Fruit fly (Drosophila melanogaster) whole organism, prepupa: Measurements from ENCODE around the gene CG13116.

Experiments used
- CG10631 ChIP-seq: fragments of 200-800 bp; sonication (Bioruptor generic); optimal IDR thresholded peaks from 2 replicates; lab custom pipeline; 2016; ENCODE audit warnings: missing biosample characterization, missing genetic modification characterization
- CG6276 ChIP-seq: fragments of 200-800 bp; sonication (Bioruptor generic); optimal IDR thresholded peaks from 2 replicates; lab custom pipeline; 2017; ENCODE audit warnings: missing biosample characterization, mild to moderate bottlenecking, missing genetic modification characterization
- CG6792 ChIP-seq: fragments of 200-800 bp; sonication (Bioruptor generic); optimal IDR thresholded peaks from 3 replicates; lab custom pipeline; 2016; ENCODE audit warnings: missing biosample characterization, missing genetic modification characterization
- CG6854 ChIP-seq: fragments of 200-800 bp; sonication (Bioruptor generic); optimal IDR thresholded peaks from 2 replicates; lab custom pipeline; 2017; ENCODE audit warnings: missing biosample characterization, mild to moderate bottlenecking, missing genetic modification characterization
- Eip75B ChIP-seq: fragments of 200-800 bp; sonication (Bioruptor generic); optimal IDR thresholded peaks from 3 replicates; lab custom pipeline; 2016; ENCODE audit warnings: missing biosample characterization, missing genetic modification characterization
- Eip93F ChIP-seq: fragments of 200-800 bp; sonication (Bioruptor generic); optimal IDR thresholded peaks from 2 replicates; lab custom pipeline; 2016; ENCODE audit warnings: missing biosample characterization, mild to moderate bottlenecking, missing genetic modification characterization
- Met ChIP-seq: fragments of 200-800 bp; sonication (Bioruptor generic); optimal IDR thresholded peaks from 3 replicates; lab custom pipeline; 2016; ENCODE audit warnings: missing biosample characterization, missing genetic modification characterization
- Sox102F ChIP-seq: fragments of 200-800 bp; sonication (Bioruptor generic); optimal IDR thresholded peaks from 2 replicates; lab custom pipeline; 2016; ENCODE audit warnings: missing biosample characterization, mild to moderate bottlenecking, missing genetic modification characterization
- eg ChIP-seq: fragments of 200-800 bp; sonication (Bioruptor generic); IDR thresholded peaks from 3 replicates; pipeline ENCODE4 v1.3.6; 2022; ENCODE audit warnings: missing biosample characterization, missing genetic modification characterization
- salr ChIP-seq, 2 experiments: fragments of 200-800 bp; sonication (Bioruptor generic); optimal IDR thresholded peaks; 3 replicates each; lab custom pipeline; 2016 to 2018; ENCODE audit warnings: missing biosample characterization in 2 of 2, missing genetic modification characterization in 2 of 2, mild to moderate bottlenecking in 1 of 2

- TF ChIP-seq Eip75B (GFP tag; lab: Kevin White, UChicago) (no peak), CG6854 (GFP tag; lab: Kevin White, UChicago) (no peak), Eip93F (no peak), eg (GFP tag; lab: Robert Waterston, UW) (no peak), Met (GFP tag; lab: Kevin White, UChicago) (no peak), CG6792 (GFP tag; lab: Kevin White, UChicago) (no peak), Sox102F (GFP tag; lab: Kevin White, UChicago) (no peak), CG10631 (GFP tag; lab: Kevin White, UChicago) (no peak), CG6276 (GFP tag; lab: Kevin White, UChicago) (no peak), salr (GFP tag; optimal IDR thresholded peaks at IDR 0.05; lab: Kevin White, UChicago) (no peak)
These were observed 43.7 kb upstream of the CG13116 start for dm6 chr2L:9685993-9686392.
